Worm (Caenorhabditis elegans): Measurements from ENCODE around the gene T25D1.3.

DNA sequence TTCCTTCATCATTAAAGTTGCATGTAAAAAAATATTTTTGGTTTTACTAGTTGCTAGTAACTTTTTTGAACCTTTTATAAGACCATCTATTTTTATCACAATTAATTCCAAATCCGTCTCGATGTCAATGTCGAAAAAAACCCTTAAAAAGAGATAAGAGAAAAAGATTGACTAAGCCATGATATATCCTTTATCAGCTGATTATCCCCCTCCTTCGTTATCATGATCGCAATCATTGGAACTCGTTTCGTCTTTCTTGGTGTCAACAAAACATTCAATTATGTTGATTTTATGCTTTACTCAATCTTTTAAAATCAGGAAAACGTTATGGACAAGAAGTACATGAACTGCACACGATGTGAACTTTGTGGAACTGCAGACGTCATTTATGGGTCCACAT lies 52.7 kb downstream of the T25D1.3 start, which contains the start of gene K08B5.1:
- no peak for TF ChIP-seq R02D3.7 (tag; optimal IDR thresholded peaks at IDR 0.05)
- no peak for TF ChIP-seq ceh-16 (tag; optimal IDR thresholded peaks at IDR 0.05)
- TF ChIP-seq tbx-2 (tag; optimal IDR thresholded peaks at IDR 0.05): no peak
- TF ChIP-seq ceh-28 (tag; optimal IDR thresholded peaks at IDR 0.05): no peak
- no peak for TF ChIP-seq unc-39 (tag; optimal IDR thresholded peaks at IDR 0.05)
- no peak for TF ChIP-seq ceh-82 (tag; optimal IDR thresholded peaks at IDR 0.05)
- TF ChIP-seq ztf-11 (tag; optimal IDR thresholded peaks at IDR 0.05): no peak
- no peak for TF ChIP-seq jun-1 (tag; optimal IDR thresholded peaks at IDR 0.05)
- no peak for TF ChIP-seq ama-1 (optimal IDR thresholded peaks at IDR 0.05)
- TF ChIP-seq fos-1 (tag; optimal IDR thresholded peaks at IDR 0.05): no peak
